Fruit fly (Drosophila melanogaster): ENCODE measurements around the gene CG34263.

CG34263 gene

dm6 chr3L:262724-263177, 3.0 kb downstream of the CG34263 start (continued):
- peak; percentile 13 for TF ChIP-seq B-H2 (GFP tag; optimal IDR thresholded peaks at IDR 0.05)
- TF ChIP-seq mirr (GFP tag; optimal IDR thresholded peaks at IDR 0.05), result peak; percentile 26
- TF ChIP-seq mld (GFP tag; IDR thresholded peaks at IDR 0.05; ENCODE audit: partially characterized antibody), result peak; percentile 55; the same call in 1 of the 3 replicates
- TF ChIP-seq tll (GFP tag; optimal IDR thresholded peaks at IDR 0.05), result no peak
- TF ChIP-seq Max (GFP tag; optimal IDR thresholded peaks at IDR 0.05), result peak; percentile 85
- TF ChIP-seq CG1603 (tag; optimal IDR thresholded peaks at IDR 0.05), result peak; percentile 26
- peak; percentile 89 for TF ChIP-seq Scr (GFP tag; IDR thresholded peaks at IDR 0.05; ENCODE audit: partially characterized antibody)
- peak; percentile 71 for TF ChIP-seq inv (GFP tag; IDR thresholded peaks at IDR 0.05; ENCODE audit: partially characterized antibody)
- TF ChIP-seq hbn (GFP tag; IDR thresholded peaks at IDR 0.05; ENCODE audit: partially characterized antibody), result peak; percentile 77
- TF ChIP-seq CG16813 (GFP tag; IDR thresholded peaks at IDR 0.05; ENCODE audit: partially characterized antibody), result peak; percentile 78
- peak; percentile 19 for TF ChIP-seq CG12769 (tag; optimal IDR thresholded peaks at IDR 0.05)
- peak; percentile 85 for TF ChIP-seq YL-1 (GFP tag; optimal IDR thresholded peaks at IDR 0.05)
- TF ChIP-seq Sry-δ (GFP tag; optimal IDR thresholded peaks at IDR 0.05), result peak; percentile 89
- TF ChIP-seq Aef1 (GFP tag; IDR thresholded peaks at IDR 0.05), result no peak
- peak; percentile 62 for TF ChIP-seq CG2116 (GFP tag; optimal IDR thresholded peaks at IDR 0.05)
- peak in 1 of 2 experiments; percentile 63 for TF ChIP-seq Pdp1 (GFP tag; optimal IDR thresholded peaks at IDR 0.05)
- no peak for TF ChIP-seq ssp (GFP tag; IDR thresholded peaks at IDR 0.05)
- peak; percentile 85 for TF ChIP-seq BEAF-32 (GFP tag; optimal IDR thresholded peaks at IDR 0.05)
- no peak for TF ChIP-seq aop (GFP tag; IDR thresholded peaks at IDR 0.05)
- peak; percentile 93 for TF ChIP-seq sug (tag; optimal IDR thresholded peaks at IDR 0.05)
- peak; percentile 67 for TF ChIP-seq CG2129 (GFP tag; IDR thresholded peaks at IDR 0.05; ENCODE audit: partially characterized antibody)
- peak; percentile 70 for TF ChIP-seq trem (tag; optimal IDR thresholded peaks at IDR 0.05)
- TF ChIP-seq ftz-f1 (GFP tag; optimal IDR thresholded peaks at IDR 0.05), result peak; percentile 29
- peak; percentile 24 for TF ChIP-seq sd (tag; optimal IDR thresholded peaks at IDR 0.05)
- TF ChIP-seq nerfin-2 (GFP tag; IDR thresholded peaks at IDR 0.05; ENCODE audit: partially characterized antibody), result peak; percentile 75
- TF ChIP-seq caup (GFP tag; optimal IDR thresholded peaks at IDR 0.05; ENCODE audit: severe bottlenecking), result peak; percentile 1
- peak; percentile 92 for TF ChIP-seq bbx (GFP tag; IDR thresholded peaks at IDR 0.05; ENCODE audit: partially characterized antibody)
- TF ChIP-seq CG34224 (GFP tag; IDR thresholded peaks at IDR 0.05; ENCODE audit: partially characterized antibody), result peak; percentile 83
- TF ChIP-seq CG42726 (GFP tag; IDR thresholded peaks at IDR 0.05; ENCODE audit: partially characterized antibody), result peak; percentile 78; the same call in 1 of the 2 replicates
- TF ChIP-seq CG9932 (GFP tag; IDR thresholded peaks at IDR 0.05), result peak; percentile 32; the same call in 1 of the 2 replicates
- peak in 1 of 2 experiments; percentile 83 for TF ChIP-seq Hr78 (GFP tag; optimal IDR thresholded peaks at IDR 0.05)
- peak; percentile 9 for TF ChIP-seq HmgZ (tag; optimal IDR thresholded peaks at IDR 0.05)
- TF ChIP-seq pros (GFP tag; optimal IDR thresholded peaks at IDR 0.05), result no peak
- TF ChIP-seq ewg (GFP tag; optimal IDR thresholded peaks at IDR 0.05), result peak; percentile 70
- TF ChIP-seq hb (GFP tag; IDR thresholded peaks at IDR 0.05; ENCODE audit: partially characterized antibody), result peak; percentile 58; the same call in 2 of the 3 replicates
- TF ChIP-seq CG1647 (GFP tag; optimal IDR thresholded peaks at IDR 0.05), result no peak
- TF ChIP-seq CG6854 (GFP tag; optimal IDR thresholded peaks at IDR 0.05), result peak; percentile 6
- no peak for TF ChIP-seq vfl (GFP tag; optimal IDR thresholded peaks at IDR 0.05)
- no peak for TF ChIP-seq dysf (GFP tag; IDR thresholded peaks at IDR 0.05)
- peak; percentile 96 for TF ChIP-seq bigmax (GFP tag; optimal IDR thresholded peaks at IDR 0.05)
- peak; percentile 85 for TF ChIP-seq Dll (GFP tag; IDR thresholded peaks at IDR 0.05; ENCODE audit: partially characterized antibody)
- peak; percentile 91 for TF ChIP-seq CG15514 (GFP tag; optimal IDR thresholded peaks at IDR 0.05)
- no peak for TF ChIP-seq Gsc (GFP tag; IDR thresholded peaks at IDR 0.05)
- no peak for TF ChIP-seq tgo (GFP tag; IDR thresholded peaks at IDR 0.05)
- peak; percentile 66; the same call in 2 of the 3 replicates for TF ChIP-seq CG7963 (GFP tag; IDR thresholded peaks at IDR 0.05; ENCODE audit: partially characterized antibody)
- TF ChIP-seq wek (GFP tag; optimal IDR thresholded peaks at IDR 0.05), result no peak
- peak; percentile 43 for TF ChIP-seq Nf-YC (tag; optimal IDR thresholded peaks at IDR 0.05)

Data from whole organism, embryonic.